Worm (Caenorhabditis elegans) whole organism, L3 larva: ENCODE data around the gene ztf-18.

Experiments used
- hmg-11 ChIP-seq: sonication (generic microtip); optimal IDR thresholded peaks from 2 replicates; lab custom pipeline; 2016; ENCODE audit warnings: missing genetic modification characterization, missing compliant biosample characterization
- nhr-11 ChIP-seq: fragments of 150-350 bp; optimal IDR thresholded peaks from 2 replicates; lab custom pipeline; 2014; ENCODE audit warnings: missing biosample characterization, missing genetic modification characterization
- nhr-77 ChIP-seq: fragments of 150-350 bp; optimal IDR thresholded peaks from 2 replicates; lab custom pipeline; 2014; ENCODE audit warnings: missing biosample characterization, missing genetic modification characterization
- pha-4 ChIP-seq: fragments of 150-350 bp; optimal IDR thresholded peaks from 2 replicates; lab custom pipeline; 2014; ENCODE audit warnings: missing biosample characterization, missing genetic modification reagents, missing genetic modification characterization
- skn-1 ChIP-seq: fragments of 150-350 bp; optimal IDR thresholded peaks from 2 replicates; lab custom pipeline; 2014; ENCODE audit warnings: missing biosample characterization, missing genetic modification characterization
- snpc-4 ChIP-seq: fragments of 150-350 bp; optimal IDR thresholded peaks from 2 replicates; lab custom pipeline; 2014; ENCODE audit warnings: missing biosample characterization, missing genetic modification characterization
- ztf-11 ChIP-seq: fragments of 150-350 bp; optimal IDR thresholded peaks from 2 replicates; lab custom pipeline; 2014; ENCODE audit warnings: missing biosample characterization, missing genetic modification characterization

- TF ChIP-seq pha-4: no peak
- TF ChIP-seq hmg-11: no peak
- no peak for TF ChIP-seq ztf-11
- no peak for TF ChIP-seq snpc-4
- TF ChIP-seq skn-1 (tag; lab: Kevin White, UChicago): no peak
- no peak for TF ChIP-seq nhr-11 (tag; lab: Kevin White, UChicago)
- no peak for TF ChIP-seq nhr-77 (tag; lab: Kevin White, UChicago)
These were observed 40.6 kb upstream of the ztf-18 start, which contains the start of gene fbxa-55 for ce11 chrIII:936037-936507.
